Fruit fly (Drosophila melanogaster) whole organism, embryonic: ENCODE results near the gene TfAP-2.

Experiments used
- BEAF-32 ChIP-seq: fragments of 200-800 bp; sonication (Bioruptor generic); optimal IDR thresholded peaks from 3 replicates; lab custom pipeline; 2017; ENCODE audit warnings: missing biosample characterization, missing genetic modification characterization, mild to moderate bottlenecking, moderate library complexity, missing genetic modification reagents
- CG11093 ChIP-seq: fragments of 200-800 bp; sonication (Bioruptor generic); IDR thresholded peaks from 3 replicates; pipeline ENCODE4 v1.3.6; 2022; ENCODE audit warnings: missing biosample characterization, missing genetic modification characterization
- CG12104 ChIP-seq: fragments of 200-800 bp; sonication (Bioruptor generic); optimal IDR thresholded peaks from 3 replicates; lab custom pipeline; 2016; ENCODE audit warnings: missing biosample characterization, missing genetic modification characterization
- CG12155 ChIP-seq: fragments of 200-800 bp; sonication (Bioruptor generic); optimal IDR thresholded peaks from 3 replicates; lab custom pipeline; 2016; ENCODE audit warnings: missing biosample characterization, missing genetic modification characterization
- CG12219 ChIP-seq: fragments of 200-800 bp; sonication (Bioruptor generic); optimal IDR thresholded peaks from 3 replicates; lab custom pipeline; 2018; ENCODE audit warnings: missing biosample characterization, mild to moderate bottlenecking, missing genetic modification characterization
- CG13424 ChIP-seq: fragments of 200-800 bp; sonication (Bioruptor generic); optimal IDR thresholded peaks from 2 replicates; lab custom pipeline; 2019; ENCODE audit warnings: missing biosample characterization, mild to moderate bottlenecking, missing genetic modification characterization, moderate library complexity
- CG13894 ChIP-seq: fragments of 200-800 bp; sonication (Bioruptor generic); optimal IDR thresholded peaks from 3 replicates; lab custom pipeline; 2018; ENCODE audit warnings: missing biosample characterization, mild to moderate bottlenecking, missing genetic modification characterization, moderate library complexity
- CG14667 ChIP-seq: fragments of 200-800 bp; sonication (Bioruptor generic); IDR thresholded peaks from 2 replicates; pipeline ENCODE4 v1.3.6; 2022; ENCODE audit warnings: missing biosample characterization, missing genetic modification characterization
- CG1529 ChIP-seq: fragments of 200-800 bp; sonication (Bioruptor generic); optimal IDR thresholded peaks from 3 replicates; lab custom pipeline; 2018; ENCODE audit warnings: missing biosample characterization, missing genetic modification characterization
- CG17912 ChIP-seq: fragments of 200-800 bp; sonication (Bioruptor generic); optimal IDR thresholded peaks from 2 replicates; lab custom pipeline; 2018; ENCODE audit warnings: missing biosample characterization, mild to moderate bottlenecking, missing genetic modification characterization
- CG2116 ChIP-seq: fragments of 200-800 bp; sonication (Bioruptor generic); optimal IDR thresholded peaks from 3 replicates; lab custom pipeline; 2018; ENCODE audit warnings: missing biosample characterization, mild to moderate bottlenecking, missing genetic modification characterization
- CG30403 ChIP-seq: fragments of 200-800 bp; sonication (Bioruptor generic); optimal IDR thresholded peaks from 3 replicates; lab custom pipeline; 2016; ENCODE audit warnings: missing biosample characterization, missing genetic modification characterization
- CG33557 ChIP-seq: fragments of 200-800 bp; sonication (Bioruptor generic); optimal IDR thresholded peaks from 2 replicates; lab custom pipeline; 2019; ENCODE audit warnings: missing biosample characterization, mild to moderate bottlenecking, missing genetic modification characterization, moderate library complexity
- CG3726 ChIP-seq: fragments of 200-800 bp; sonication (Bioruptor generic); IDR thresholded peaks from 3 replicates; pipeline ENCODE4, ENCODE4 v1.3.6; 2022; ENCODE audit warnings: missing biosample characterization, missing genetic modification characterization
- CG8359 ChIP-seq: fragments of 200-800 bp; sonication (Bioruptor generic); optimal IDR thresholded peaks from 2 replicates; lab custom pipeline; 2017; ENCODE audit warnings: missing biosample characterization, mild to moderate bottlenecking, missing genetic modification characterization, borderline replicate concordance
- CG8944 ChIP-seq: fragments of 200-800 bp; sonication (Bioruptor generic); optimal IDR thresholded peaks from 3 replicates; lab custom pipeline; 2016; ENCODE audit warnings: missing biosample characterization, missing genetic modification characterization
- CG9932 ChIP-seq: fragments of 200-800 bp; sonication (Bioruptor generic); IDR thresholded peaks from 2 replicates; pipeline ENCODE4 v1.3.6; 2022; ENCODE audit warnings: missing biosample characterization, missing genetic modification characterization
- CTCF ChIP-seq: fragments of 200-800 bp; sonication (Bioruptor generic); optimal IDR thresholded peaks from 2 replicates; lab custom pipeline; 2017; ENCODE audit warnings: missing biosample characterization, mild to moderate bottlenecking, missing genetic modification characterization, moderate library complexity
- Dbx ChIP-seq: fragments of 200-800 bp; sonication (Bioruptor generic); IDR thresholded peaks from 3 replicates; pipeline ENCODE4 v1.3.6; 2022; ENCODE audit warnings: missing biosample characterization, missing genetic modification characterization
- Dfd ChIP-seq, 2 experiments: fragments of >200 bp; optimal IDR thresholded peaks; 2 replicates each; lab custom pipeline; 2017; ENCODE audit warnings: missing biosample characterization in 2 of 2, missing genetic modification characterization in 2 of 2
- E2f1 ChIP-seq: fragments of 200-800 bp; sonication (Bioruptor generic); IDR thresholded peaks from 2 replicates; pipeline ENCODE4 v1.3.6; 2022; ENCODE audit warnings: missing biosample characterization, missing genetic modification characterization
- ERR ChIP-seq: fragments of 200-800 bp; sonication (Bioruptor generic); optimal IDR thresholded peaks from 2 replicates; lab custom pipeline; 2016; ENCODE audit warnings: missing biosample characterization, missing genetic modification characterization
- Fer2 ChIP-seq: fragments of 200-800 bp; sonication (Bioruptor generic); optimal IDR thresholded peaks from 2 replicates; lab custom pipeline; 2018; ENCODE audit warnings: missing biosample characterization, mild to moderate bottlenecking, missing genetic modification characterization, moderate library complexity
- HLH4C ChIP-seq: fragments of 200-800 bp; sonication (Bioruptor generic); IDR thresholded peaks from 3 replicates; pipeline ENCODE4 v1.3.6; 2022; ENCODE audit warnings: missing biosample characterization, missing genetic modification characterization; ENCODE audit not compliant: partially characterized antibody
- HmgZ ChIP-seq: fragments of 200-800 bp; sonication (Bioruptor generic); optimal IDR thresholded peaks from 2 replicates; lab custom pipeline; 2018; ENCODE audit warnings: missing biosample characterization, mild to moderate bottlenecking, missing genetic modification characterization
- Hr39 ChIP-seq: fragments of >200 bp; optimal IDR thresholded peaks from 2 replicates; lab custom pipeline; 2017
- Hr51 ChIP-seq, 2 experiments: fragments of 200-800 bp; sonication (Bioruptor generic); optimal IDR thresholded peaks; 2 replicates in 1 of 2; 3 replicates in 1 of 2; lab custom pipeline; 2016 to 2018; ENCODE audit warnings: missing biosample characterization in 2 of 2, missing genetic modification characterization in 2 of 2, mild to moderate bottlenecking in 1 of 2, moderate library complexity in 1 of 2
- Lpt ChIP-seq: fragments of >200 bp; optimal IDR thresholded peaks from 2 replicates; lab custom pipeline; 2018; ENCODE audit warnings: missing biosample characterization, missing genetic modification characterization
- MTF-1 ChIP-seq: fragments of 200-800 bp; sonication (Bioruptor generic); optimal IDR thresholded peaks from 2 replicates; lab custom pipeline; 2018; ENCODE audit warnings: missing biosample characterization, mild to moderate bottlenecking, missing genetic modification characterization, borderline replicate concordance
- NC2β ChIP-seq: fragments of 200-800 bp; sonication (Bioruptor generic); optimal IDR thresholded peaks from 2 replicates; lab custom pipeline; 2016; ENCODE audit warnings: missing biosample characterization, missing genetic modification characterization
- Ravus ChIP-seq: fragments of 200-800 bp; sonication (Bioruptor generic); IDR thresholded peaks from 2 replicates; pipeline ENCODE4 v1.3.6; 2022; ENCODE audit warnings: missing biosample characterization, missing genetic modification characterization
- TFAM ChIP-seq: fragments of 200-800 bp; sonication (Bioruptor generic); optimal IDR thresholded peaks from 2 replicates; lab custom pipeline; 2017; ENCODE audit warnings: missing biosample characterization, missing genetic modification characterization, inconsistent platforms
- Taf1 ChIP-seq: fragments of 200-800 bp; sonication (Bioruptor generic); IDR thresholded peaks from 2 replicates; pipeline ENCODE4 v1.3.6; 2022; ENCODE audit warnings: missing biosample characterization, missing genetic modification characterization
- cas ChIP-seq: fragments of 200-800 bp; sonication (Bioruptor generic); IDR thresholded peaks from 2 replicates; pipeline ENCODE4 v1.3.6; 2022; ENCODE audit warnings: missing biosample characterization, missing genetic modification characterization
- ci ChIP-seq: fragments of 200-800 bp; sonication (Bioruptor generic); IDR thresholded peaks from 3 replicates; pipeline ENCODE4 v1.3.6; 2022; ENCODE audit warnings: missing biosample characterization, missing genetic modification characterization
- dm ChIP-seq: fragments of 200-800 bp; sonication (Bioruptor generic); optimal IDR thresholded peaks from 3 replicates; lab custom pipeline; 2016; ENCODE audit warnings: missing biosample characterization, missing genetic modification characterization
- dysf ChIP-seq: fragments of 200-800 bp; sonication (Bioruptor generic); IDR thresholded peaks from 3 replicates; pipeline ENCODE4 v1.3.6; 2022; ENCODE audit warnings: missing biosample characterization, missing genetic modification characterization
- gfzf ChIP-seq: fragments of 200-800 bp; sonication (Bioruptor generic); optimal IDR thresholded peaks from 2 replicates; lab custom pipeline; 2016; ENCODE audit warnings: missing biosample characterization, mild to moderate bottlenecking, missing genetic modification characterization, moderate library complexity
- hb ChIP-seq: fragments of 200-800 bp; sonication (Bioruptor generic); IDR thresholded peaks from 3 replicates; pipeline ENCODE4 v1.3.6; 2022; ENCODE audit warnings: missing biosample characterization, missing genetic modification characterization; ENCODE audit not compliant: partially characterized antibody
- lab ChIP-seq: fragments of 200-800 bp; sonication (Bioruptor generic); optimal IDR thresholded peaks from 3 replicates; lab custom pipeline; 2017; ENCODE audit warnings: missing biosample characterization, missing genetic modification characterization, mild to moderate bottlenecking, moderate library complexity, missing genetic modification reagents
- lola ChIP-seq, 3 experiments: fragments of >200 bp in 2 of 3; fragments of 200-800 bp in 1 of 3; sonication (Bioruptor generic) in 1 of 3; optimal IDR thresholded peaks; 2 replicates each; lab custom pipeline; 2017 to 2019; ENCODE audit warnings: missing biosample characterization in 3 of 3, missing genetic modification characterization in 3 of 3, mild to moderate bottlenecking in 1 of 3, moderate library complexity in 1 of 3
- maf-S ChIP-seq: fragments of 200-800 bp; sonication (Bioruptor generic); optimal IDR thresholded peaks from 2 replicates; lab custom pipeline; 2016; ENCODE audit warnings: missing biosample characterization, missing genetic modification characterization
- nmo ChIP-seq: fragments of 200-800 bp; sonication (Bioruptor generic); optimal IDR thresholded peaks from 2 replicates; lab custom pipeline; 2018; ENCODE audit warnings: missing biosample characterization, mild to moderate bottlenecking, missing genetic modification characterization, moderate library complexity
- rib ChIP-seq: fragments of 200-800 bp; sonication (Bioruptor generic); IDR thresholded peaks from 2 replicates; pipeline ENCODE4 v1.3.6; 2022; ENCODE audit warnings: missing biosample characterization, missing genetic modification characterization
- sc ChIP-seq, 3 experiments: fragments of >200 bp in 2 of 3; fragments of 200-800 bp in 1 of 3; sonication (Bioruptor generic) in 1 of 3; optimal IDR thresholded peaks; 2 replicates in 2 of 3; 3 replicates in 1 of 3; lab custom pipeline; 2017; ENCODE audit warnings: mild to moderate bottlenecking in 1 of 3, missing biosample characterization in 1 of 3, missing genetic modification characterization in 1 of 3, missing genetic modification reagents in 1 of 3
- sim ChIP-seq: fragments of 200-800 bp; sonication (Bioruptor generic); IDR thresholded peaks from 2 replicates; pipeline ENCODE4 v1.3.6; 2022; ENCODE audit warnings: missing biosample characterization, missing genetic modification characterization
- sob ChIP-seq: fragments of 200-800 bp; sonication (Bioruptor generic); IDR thresholded peaks from 2 replicates; pipeline ENCODE4 v1.3.6; 2022; ENCODE audit warnings: missing biosample characterization, missing genetic modification characterization
- sug ChIP-seq: fragments of 200-800 bp; optimal IDR thresholded peaks from 2 replicates; lab custom pipeline; 2019; ENCODE audit warnings: missing biosample characterization, mild to moderate bottlenecking, missing genetic modification characterization, moderate library complexity
- tio ChIP-seq: fragments of 200-800 bp; sonication (Bioruptor generic); optimal IDR thresholded peaks from 2 replicates; lab custom pipeline; 2017; ENCODE audit warnings: missing biosample characterization, missing genetic modification characterization, inconsistent platforms
- toy ChIP-seq: fragments of 200-800 bp; sonication (Bioruptor generic); IDR thresholded peaks from 2 replicates; pipeline ENCODE4 v1.3.6; 2022; ENCODE audit warnings: missing biosample characterization, missing genetic modification characterization
- wor ChIP-seq: fragments of 200-800 bp; sonication (Bioruptor generic); IDR thresholded peaks from 2 replicates; pipeline ENCODE4 v1.3.6; 2022; ENCODE audit warnings: missing biosample characterization, missing genetic modification characterization
- yki ChIP-seq: fragments of >200 bp; optimal IDR thresholded peaks from 3 replicates; lab custom pipeline; 2018

The TfAP-2 gene

DNA sequence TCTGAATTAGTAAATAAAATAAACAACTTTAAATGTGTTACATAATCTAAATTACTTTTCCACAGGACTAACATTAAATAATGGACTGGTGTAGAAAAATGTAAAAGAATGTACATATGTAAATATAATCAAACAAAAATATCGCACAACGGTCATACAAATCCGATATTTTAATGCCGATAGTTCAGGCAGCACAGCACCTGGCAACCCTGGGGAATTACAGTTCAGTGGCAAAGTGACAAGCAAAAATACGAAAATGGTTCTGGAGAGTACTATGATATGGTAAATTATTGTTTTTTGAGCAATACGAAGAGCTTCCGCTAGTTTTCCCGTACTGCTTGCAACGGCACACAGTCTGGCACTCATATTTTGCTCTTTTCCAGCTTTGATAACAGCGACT, 49.8 kb upstream of the TfAP-2 start, which contains the start of gene Rpn10 (continued):
- peak; percentile 71 for TF ChIP-seq gfzf (GFP tag; lab: Kevin White, UChicago)
- TF ChIP-seq lola (GFP tag; optimal IDR thresholded peaks at IDR 0.05; lab: Kevin White, UChicago), result peak in 1 of 3 experiments; percentile 13
- TF ChIP-seq CG33557, result no peak
- no peak for TF ChIP-seq ERR (GFP tag; lab: Kevin White, UChicago)
- TF ChIP-seq Ravus, result no peak
- peak; percentile 44 for TF ChIP-seq CG13424
- peak; percentile 4 for TF ChIP-seq dm (GFP tag; lab: Kevin White, UChicago)
- TF ChIP-seq CTCF (GFP tag; lab: Kevin White, UChicago), result peak; percentile 73
- peak; percentile 54 for TF ChIP-seq CG2116 (GFP tag; lab: Kevin White, UChicago)
- no peak for TF ChIP-seq Hr51 (GFP tag; optimal IDR thresholded peaks at IDR 0.05; lab: Kevin White, UChicago)
- TF ChIP-seq wor (GFP tag; lab: Robert Waterston, UW), result no peak
- no peak for TF ChIP-seq tio (GFP tag; lab: Kevin White, UChicago)
- no peak for TF ChIP-seq yki (lab: Kevin White, UChicago)
- TF ChIP-seq CG14667 (GFP tag; lab: Robert Waterston, UW), result no peak
- TF ChIP-seq Hr39 (lab: Kevin White, UChicago), result no peak
- TF ChIP-seq Lpt (GFP tag; lab: Kevin White, UChicago), result no peak
- TF ChIP-seq Fer2 (tag; lab: Kevin White, UChicago), result no peak
- peak; percentile 17 for TF ChIP-seq maf-S
- no peak for TF ChIP-seq E2f1 (GFP tag; lab: Robert Waterston, UW)
- TF ChIP-seq Taf1 (GFP tag; lab: Robert Waterston, UW), result no peak
- TF ChIP-seq MTF-1 (GFP tag; lab: Kevin White, UChicago), result no peak
- TF ChIP-seq CG17912 (GFP tag; lab: Kevin White, UChicago), result no peak
- no peak for TF ChIP-seq sc (optimal IDR thresholded peaks at IDR 0.05; lab: Kevin White, UChicago)
- TF ChIP-seq sc (GFP tag; optimal IDR thresholded peaks at IDR 0.05; lab: Kevin White, UChicago), result no peak
- peak; percentile 78 for TF ChIP-seq CG13894
- TF ChIP-seq TFAM (GFP tag; lab: Kevin White, UChicago), result no peak
- no peak for TF ChIP-seq CG11093
- TF ChIP-seq sim (GFP tag; lab: Robert Waterston, UW), result no peak
- peak; percentile 88 for TF ChIP-seq HmgZ
- no peak for TF ChIP-seq CG9932 (GFP tag; lab: Robert Waterston, UW)
- no peak for TF ChIP-seq rib (GFP tag; lab: Robert Waterston, UW)
- peak; percentile 18 for TF ChIP-seq NC2β (GFP tag; lab: Kevin White, UChicago)
- TF ChIP-seq hb (GFP tag; lab: Robert Waterston, UW), result peak; percentile 98
- TF ChIP-seq dysf (GFP tag; lab: Robert Waterston, UW), result no peak
- peak; percentile 42 for TF ChIP-seq CG12155 (GFP tag; lab: Kevin White, UChicago)
- no peak for TF ChIP-seq CG12104 (GFP tag; lab: Kevin White, UChicago)
- no peak for TF ChIP-seq CG1529 (GFP tag; lab: Kevin White, UChicago)
- no peak for TF ChIP-seq Dfd (GFP tag; optimal IDR thresholded peaks at IDR 0.05; lab: Kevin White, UChicago)
- TF ChIP-seq BEAF-32 (GFP tag; lab: Kevin White, UChicago), result peak; percentile 99
- TF ChIP-seq CG3726, result no peak
- TF ChIP-seq sug (tag; lab: Kevin White, UChicago), result peak; percentile 57
- TF ChIP-seq lab (GFP tag; lab: Kevin White, UChicago), result no peak
- peak; percentile 33 for TF ChIP-seq CG30403 (GFP tag; lab: Kevin White, UChicago)
- no peak for TF ChIP-seq CG8359
- TF ChIP-seq Dbx (GFP tag; lab: Robert Waterston, UW), result peak; percentile 76
- no peak for TF ChIP-seq cas (GFP tag; lab: Robert Waterston, UW)
- no peak for TF ChIP-seq toy (GFP tag; lab: Robert Waterston, UW)
- TF ChIP-seq nmo (GFP tag; lab: Kevin White, UChicago), result peak; percentile 72
- no peak for TF ChIP-seq CG12219
- TF ChIP-seq ci (GFP tag; lab: Robert Waterston, UW), result no peak
- TF ChIP-seq sob (GFP tag; lab: Robert Waterston, UW), result peak; percentile 65; the same call in 1 of the 2 replicates
- TF ChIP-seq HLH4C, result peak; percentile 95
- peak; percentile 5 for TF ChIP-seq CG8944 (GFP tag; lab: Kevin White, UChicago)
